Worm (Caenorhabditis elegans): Measurements from ENCODE around the gene mars-1.

Gene mars-1

DNA sequence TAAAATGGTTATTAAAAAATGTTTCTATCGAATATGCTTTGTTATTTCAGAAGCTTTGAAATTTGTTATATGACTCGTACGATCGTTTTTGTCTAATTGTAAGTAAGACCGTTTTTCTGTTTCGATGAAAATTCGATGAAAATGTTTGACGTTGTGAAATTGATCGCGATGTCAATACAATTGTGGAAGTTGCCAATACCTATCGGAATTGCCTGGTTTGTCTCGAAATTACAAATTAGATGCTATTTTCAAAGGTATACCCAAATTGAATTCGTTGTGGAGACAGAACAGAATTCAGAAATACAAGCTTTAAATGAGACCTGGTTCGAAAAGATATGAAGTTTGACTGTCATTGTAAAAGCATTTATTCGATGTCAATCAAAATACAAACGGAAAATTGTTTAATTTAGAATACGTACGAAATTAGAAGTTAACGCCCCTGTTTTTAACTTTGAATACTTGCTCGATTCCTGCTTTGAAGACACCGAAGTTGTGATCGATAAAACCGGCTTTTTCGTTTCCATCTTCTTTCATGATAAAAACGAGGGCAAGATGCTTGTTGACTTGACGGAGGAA lies 31.9 kb downstream of the mars-1 start:
- TF ChIP-seq dao-5 (tag; optimal IDR thresholded peaks at IDR 0.05) = no peak
- no peak for TF ChIP-seq him-1 (tag; optimal IDR thresholded peaks at IDR 0.05)
- TF ChIP-seq W03F9.2 (tag; optimal IDR thresholded peaks at IDR 0.05) = no peak

ce11 chrIV:11602498-11603068 lies 32.7 kb downstream of the mars-1 start, which contains the start of gene rps-11:
TSS of gene rps-11 (plus strand) at chrIV:11602641.
- TF ChIP-seq him-1 (tag; optimal IDR thresholded peaks at IDR 0.05) = no peak

DNA sequence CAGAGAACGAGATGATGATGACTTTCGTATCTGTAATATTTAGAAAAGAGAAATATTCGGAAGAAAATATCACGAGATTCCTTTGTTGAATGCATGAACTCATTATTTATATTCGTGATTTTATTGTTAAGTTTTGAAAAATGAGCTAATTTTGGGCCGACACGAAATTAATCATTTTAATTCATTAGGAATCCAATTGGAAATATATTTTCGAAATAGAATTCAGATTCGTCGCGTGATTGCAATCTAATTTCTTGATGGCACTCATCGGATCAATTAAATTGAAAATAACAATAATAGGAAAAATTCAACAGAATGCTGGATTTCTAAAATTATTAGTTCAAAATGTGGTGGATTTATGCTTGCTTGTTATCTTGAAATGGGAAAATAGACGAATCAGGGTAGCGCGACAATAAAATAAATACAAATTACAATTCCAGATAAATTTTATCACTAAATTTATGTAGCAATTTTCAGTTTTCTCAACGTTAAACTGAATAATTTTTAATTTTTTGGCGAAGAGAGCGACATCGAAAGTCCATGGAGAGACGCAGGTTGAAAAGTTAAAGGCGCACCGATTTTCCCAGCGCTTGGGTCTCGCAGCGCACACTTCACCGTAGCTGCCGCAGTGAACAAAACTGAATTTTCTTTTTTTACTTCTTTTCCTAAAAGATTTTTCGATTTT lies 33.4 kb downstream of the mars-1 start:
- peak; percentile 38 for TF ChIP-seq him-1 (tag; optimal IDR thresholded peaks at IDR 0.05)
- TF ChIP-seq W03F9.2 (tag; optimal IDR thresholded peaks at IDR 0.05) = peak; percentile 88
- TF ChIP-seq dao-5 (tag; optimal IDR thresholded peaks at IDR 0.05) = no peak

DNA sequence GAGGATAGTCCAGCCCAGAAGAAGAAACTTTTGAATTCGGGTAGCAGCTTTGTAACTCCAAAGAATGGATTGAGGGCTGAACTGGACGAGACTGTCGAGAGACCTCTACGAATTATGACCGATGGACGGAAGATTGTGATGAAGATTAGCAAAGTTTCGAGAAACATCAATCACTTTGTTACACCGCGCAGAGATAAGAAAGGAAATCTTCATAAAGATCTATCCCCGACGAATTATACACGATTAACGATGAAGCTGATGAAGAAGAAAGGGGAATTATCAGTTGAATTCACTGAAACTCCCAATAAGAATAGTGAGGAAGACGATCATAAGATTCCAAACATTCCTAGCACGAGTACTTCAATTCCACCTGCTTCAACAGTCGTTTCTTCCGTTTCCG lies 35.6 kb downstream of the mars-1 start:
- TF ChIP-seq dao-5 (tag; optimal IDR thresholded peaks at IDR 0.05) (no peak), W03F9.2 (tag; optimal IDR thresholded peaks at IDR 0.05) (no peak), him-1 (tag; optimal IDR thresholded peaks at IDR 0.05) (no peak)

ce11 chrIV:11597079-11597478 lies 38.2 kb downstream of the mars-1 start:
- no peak for TF ChIP-seq dao-5 (tag; optimal IDR thresholded peaks at IDR 0.05)
- no peak for TF ChIP-seq W03F9.2 (tag; optimal IDR thresholded peaks at IDR 0.05)
- TF ChIP-seq him-1 (tag; optimal IDR thresholded peaks at IDR 0.05) = no peak

DNA sequence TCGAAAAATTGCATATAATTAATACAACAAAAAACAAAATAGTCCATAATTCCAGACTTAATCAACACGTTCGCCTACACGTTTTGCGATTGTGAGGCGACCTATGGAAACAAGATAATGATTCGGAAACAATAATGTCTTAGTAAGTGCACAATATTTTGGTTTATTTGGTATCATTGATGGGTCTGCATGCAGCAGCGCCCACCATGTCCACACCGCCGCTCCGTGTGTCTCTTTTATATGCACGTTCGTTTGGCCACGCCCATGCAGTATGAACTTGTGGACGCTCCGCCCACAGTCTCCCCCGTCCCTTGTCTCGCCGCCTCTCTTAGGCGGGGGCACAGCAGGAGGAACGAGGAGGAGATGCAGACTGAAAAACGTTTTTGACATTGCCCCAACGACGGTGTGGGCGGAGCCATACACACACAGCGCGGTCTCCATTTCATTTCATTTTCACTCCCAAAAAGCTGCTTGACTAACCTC lies 41.1 kb downstream of the mars-1 start, which contains the start of gene mig-38:
mig-38 (plus strand) TSS at position 54 of the 483 bp plus-strand sequence.
- TF ChIP-seq W03F9.2 (tag; optimal IDR thresholded peaks at IDR 0.05) (no peak), him-1 (tag; optimal IDR thresholded peaks at IDR 0.05) (peak; percentile 23), dao-5 (tag; optimal IDR thresholded peaks at IDR 0.05) (no peak)

ce11 chrIV:11593415-11594190 lies 41.7 kb downstream of the mars-1 start, which contains the start of gene F40F11.3:
TSS of gene F40F11.3 (minus strand) at chrIV:11594003.
- TF ChIP-seq dao-5 (tag; optimal IDR thresholded peaks at IDR 0.05) = no peak
- peak; percentile 43 for TF ChIP-seq W03F9.2 (tag; optimal IDR thresholded peaks at IDR 0.05)

- TF ChIP-seq him-1 (tag; optimal IDR thresholded peaks at IDR 0.05) (no peak), dao-5 (tag; optimal IDR thresholded peaks at IDR 0.05) (no peak), W03F9.2 (tag; optimal IDR thresholded peaks at IDR 0.05) (peak; percentile 88)
Observed at ce11 chrIV:11592820-11593219, 42.5 kb downstream of the mars-1 start.

- TF ChIP-seq W03F9.2 (tag; optimal IDR thresholded peaks at IDR 0.05) (no peak), him-1 (tag; optimal IDR thresholded peaks at IDR 0.05) (no peak), dao-5 (tag; optimal IDR thresholded peaks at IDR 0.05) (no peak)
Observed at ce11 chrIV:11592165-11592564, 43.1 kb downstream of the mars-1 start, which contains the start of gene spe-36. TSS of gene spe-36 (minus strand) at chrIV:11592265.

DNA sequence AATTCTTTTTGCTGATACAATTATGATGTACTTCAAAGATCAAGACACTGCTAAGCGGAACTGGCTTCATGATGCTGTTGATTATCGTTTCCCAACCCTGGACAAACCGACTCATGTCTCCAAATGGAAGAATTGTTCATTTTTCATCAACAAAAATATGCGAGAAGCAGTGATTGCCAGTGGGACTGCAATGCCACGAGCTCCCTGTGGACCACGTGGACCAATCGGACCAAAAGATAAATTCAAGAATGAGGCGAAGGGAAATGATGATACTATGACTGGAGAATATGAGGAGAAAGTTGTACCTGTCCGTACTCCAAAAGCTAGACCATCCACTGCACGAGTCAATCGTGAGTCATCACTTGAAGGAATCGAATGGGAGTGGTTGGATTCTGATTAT lies 48.8 kb downstream of the mars-1 start:
- TF ChIP-seq W03F9.2 (tag; optimal IDR thresholded peaks at IDR 0.05) = no peak
- TF ChIP-seq dao-5 (tag; optimal IDR thresholded peaks at IDR 0.05) = no peak
- no peak for TF ChIP-seq him-1 (tag; optimal IDR thresholded peaks at IDR 0.05)

- TF ChIP-seq W03F9.2 (tag; optimal IDR thresholded peaks at IDR 0.05) (no peak), him-1 (tag; optimal IDR thresholded peaks at IDR 0.05) (no peak), dao-5 (tag; optimal IDR thresholded peaks at IDR 0.05) (no peak)
Observed at ce11 chrIV:11584853-11585252, 50.4 kb downstream of the mars-1 start.

ce11 chrIV:11583906-11584378 lies 51.3 kb downstream of the mars-1 start, which contains the start of gene F12F6.1:
TSS of gene F12F6.1 (plus strand) at chrIV:11583956.
- TF ChIP-seq dao-5 (tag; optimal IDR thresholded peaks at IDR 0.05) = no peak
- TF ChIP-seq W03F9.2 (tag; optimal IDR thresholded peaks at IDR 0.05) = no peak
- TF ChIP-seq him-1 (tag; optimal IDR thresholded peaks at IDR 0.05) = no peak

DNA sequence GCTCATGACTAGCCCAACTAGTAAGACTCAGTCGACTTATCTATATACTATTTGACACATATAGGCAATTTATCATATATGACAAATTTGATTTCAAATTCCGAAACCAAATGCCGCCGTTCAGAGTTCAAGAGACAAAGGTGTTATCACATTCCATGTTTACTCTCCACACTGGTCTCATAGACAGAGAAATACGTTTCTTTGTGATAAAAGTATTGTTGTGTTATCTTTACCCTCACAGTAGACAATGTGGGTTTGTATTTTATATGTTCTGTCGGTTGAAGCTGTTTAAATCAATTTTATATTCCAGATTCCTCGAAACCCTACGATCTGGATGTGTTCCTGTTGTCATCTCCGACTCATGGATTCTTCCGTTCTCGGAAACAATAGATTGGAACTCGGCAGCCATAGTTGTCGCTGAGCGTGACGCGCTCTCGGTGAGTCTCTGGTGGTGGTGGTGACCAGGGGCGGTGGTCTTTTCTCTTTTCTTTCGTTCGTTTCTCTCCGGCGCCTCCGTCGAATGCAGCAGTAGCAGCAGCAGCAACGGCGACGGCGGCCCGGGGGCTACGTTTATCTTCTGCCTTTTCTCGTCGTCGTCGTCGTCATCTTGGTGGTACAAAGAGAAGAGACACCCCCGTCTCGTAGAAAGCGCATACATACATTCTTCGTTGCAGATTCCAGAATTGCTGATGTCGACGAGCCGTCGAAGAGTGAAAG lies 52.7 kb downstream of the mars-1 start:
- no peak for TF ChIP-seq W03F9.2 (tag; optimal IDR thresholded peaks at IDR 0.05)
